Worm (Caenorhabditis elegans) whole organism, young adult: Measurements from ENCODE around the gene C13F10.5.

Experiments
- F37B4.10 ChIP-seq: fragments of 200-800 bp; sonication (Bioruptor generic); IDR thresholded peaks from 2 replicates; pipeline ENCODE4 v1.3.6; 2022; ENCODE audit warnings: missing genetic modification characterization, missing compliant biosample characterization
- F49E8.2 ChIP-seq: sonication (generic microtip); optimal IDR thresholded peaks from 3 replicates; lab custom pipeline; 2017; ENCODE audit warnings: missing genetic modification characterization, mild to moderate bottlenecking, missing compliant biosample characterization, antibody characterized with exemption, moderate library complexity; ENCODE audit not compliant: insufficient read depth
- F52B5.7 ChIP-seq: sonication (generic microtip); optimal IDR thresholded peaks from 2 replicates; lab custom pipeline; 2016; ENCODE audit warnings: mild to moderate bottlenecking, missing genetic modification characterization, missing compliant biosample characterization
- K11D2.4 ChIP-seq: fragments of 200-800 bp; sonication (Bioruptor generic); IDR thresholded peaks from 2 replicates; pipeline ENCODE4 v1.3.6; 2022; ENCODE audit warnings: missing genetic modification reagents, missing genetic modification characterization, missing compliant biosample characterization
- T07F8.4 ChIP-seq: sonication (generic microtip); optimal IDR thresholded peaks from 2 replicates; lab custom pipeline; 2016; ENCODE audit warnings: mild to moderate bottlenecking, missing genetic modification characterization, moderate library complexity, missing compliant biosample characterization
- Y56A3A.18 ChIP-seq: fragments of 200-800 bp; sonication (Bioruptor generic); IDR thresholded peaks from 2 replicates; pipeline ENCODE4 v1.3.6; 2022; ENCODE audit warnings: missing genetic modification reagents, missing genetic modification characterization, missing compliant biosample characterization
- Y67H2A.10 ChIP-seq: fragments of 200-800 bp; sonication (Bioruptor generic); conservative IDR thresholded peaks from 2 replicates; pipeline ENCODE4 v1.3.6; 2022; ENCODE audit warnings: missing genetic modification reagents, missing genetic modification characterization, missing compliant biosample characterization
- attf-5 ChIP-seq: fragments of 200-800 bp; sonication (Bioruptor generic); optimal IDR thresholded peaks from 2 replicates; lab custom pipeline; 2018; ENCODE audit warnings: mild to moderate bottlenecking, missing genetic modification characterization, missing compliant biosample characterization
- cebp-1 ChIP-seq, 2 experiments: fragments of 200-800 bp in 1 of 2; sonication (Bioruptor generic) in 1 of 2; sonication (generic microtip) in 1 of 2; IDR thresholded peaks in 1 of 2; optimal IDR thresholded peaks in 1 of 2; 2 replicates each; pipeline versions ENCODE4 v1.3.6 to Lab custom; 2017 to 2022; ENCODE audit warnings: missing compliant biosample characterization in 2 of 2, missing genetic modification characterization in 2 of 2, mild to moderate bottlenecking in 1 of 2, missing genetic modification reagents in 1 of 2, moderate library complexity in 1 of 2
- cebp-2 ChIP-seq: fragments of 200-800 bp; sonication (Bioruptor generic); IDR thresholded peaks from 2 replicates; pipeline ENCODE4 v1.3.6; 2022; ENCODE audit warnings: missing genetic modification characterization, missing compliant biosample characterization
- ceh-58 ChIP-seq: fragments of 200-800 bp; sonication (Bioruptor generic); IDR thresholded peaks from 2 replicates; pipeline ENCODE4 v1.3.6; 2022; ENCODE audit warnings: missing genetic modification characterization, missing compliant biosample characterization
- ets-4 ChIP-seq: fragments of 200-800 bp; sonication (Bioruptor generic); optimal IDR thresholded peaks from 2 replicates; lab custom pipeline; 2018; ENCODE audit warnings: mild to moderate bottlenecking, missing genetic modification characterization, missing compliant biosample characterization
- him-1 ChIP-seq: sonication (generic microtip); optimal IDR thresholded peaks from 2 replicates; lab custom pipeline; 2016; ENCODE audit warnings: missing genotype, missing genetic modification reagents, missing genetic modification characterization, missing compliant biosample characterization
- hlh-12 ChIP-seq: sonication (generic microtip); optimal IDR thresholded peaks from 2 replicates; lab custom pipeline; 2016; ENCODE audit warnings: missing genetic modification characterization, missing compliant biosample characterization
- hmg-1.2 ChIP-seq: fragments of 200-800 bp; sonication (Bioruptor generic); IDR thresholded peaks from 2 replicates; pipeline ENCODE4 v1.3.6; 2022; ENCODE audit warnings: missing genetic modification reagents, missing genetic modification characterization, missing compliant biosample characterization
- lin-35 ChIP-seq, 3 experiments: fragments of 150-350 bp in 2 of 3; sonication (generic microtip) in 1 of 3; optimal IDR thresholded peaks; 2 replicates each; lab custom pipeline; 2014 to 2018; ENCODE audit warnings: missing biosample characterization in 3 of 3, missing genetic modification characterization in 3 of 3, missing genetic modification reagents in 3 of 3
- lsl-1 ChIP-seq: fragments of 200-800 bp; sonication (Bioruptor generic); optimal IDR thresholded peaks from 2 replicates; lab custom pipeline; 2018; ENCODE audit warnings: mild to moderate bottlenecking, missing genetic modification characterization, moderate library complexity, missing compliant biosample characterization
- madf-10 ChIP-seq: sonication (generic microtip); optimal IDR thresholded peaks from 2 replicates; lab custom pipeline; 2016; ENCODE audit warnings: mild to moderate bottlenecking, missing genetic modification characterization, missing compliant biosample characterization
- madf-3 ChIP-seq: fragments of 200-800 bp; sonication (Bioruptor generic); IDR thresholded peaks from 2 replicates; pipeline ENCODE4 v1.3.6; 2022; ENCODE audit warnings: missing genetic modification reagents, missing genetic modification characterization, missing compliant biosample characterization
- madf-6 ChIP-seq: fragments of 200-800 bp; sonication (Bioruptor generic); IDR thresholded peaks from 2 replicates; pipeline ENCODE4 v1.3.6; 2022; ENCODE audit warnings: missing genetic modification reagents, missing genetic modification characterization, missing compliant biosample characterization
- mxl-1 ChIP-seq: sonication (generic microtip); optimal IDR thresholded peaks from 2 replicates; lab custom pipeline; 2016; ENCODE audit warnings: missing genetic modification characterization, missing compliant biosample characterization
- nfya-1 ChIP-seq: sonication (generic microtip); optimal IDR thresholded peaks from 2 replicates; lab custom pipeline; 2017; ENCODE audit warnings: antibody characterized with exemption, missing compliant biosample characterization, missing genetic modification characterization, borderline replicate concordance; ENCODE audit not compliant: insufficient read depth
- nfyb-1 ChIP-seq: fragments of 200-800 bp; sonication (Bioruptor generic); IDR thresholded peaks from 2 replicates; pipeline ENCODE4 v1.3.6; 2022; ENCODE audit warnings: missing genetic modification reagents, missing genetic modification characterization, missing compliant biosample characterization
- nhr-120 ChIP-seq: fragments of 200-800 bp; sonication (Bioruptor generic); IDR thresholded peaks from 2 replicates; pipeline ENCODE4 v1.3.6; 2022; ENCODE audit warnings: missing genetic modification characterization, missing compliant biosample characterization
- nhr-179 ChIP-seq: sonication (generic microtip); optimal IDR thresholded peaks from 2 replicates; lab custom pipeline; 2016; ENCODE audit warnings: mild to moderate bottlenecking, missing genetic modification characterization, missing compliant biosample characterization
- nhr-27 ChIP-seq: fragments of 200-800 bp; sonication (Bioruptor generic); optimal IDR thresholded peaks from 2 replicates; lab custom pipeline; 2018; ENCODE audit warnings: mild to moderate bottlenecking, missing genetic modification characterization, moderate library complexity, missing compliant biosample characterization
- rcor-1 ChIP-seq: fragments of 200-800 bp; sonication (Bioruptor generic); IDR thresholded peaks from 2 replicates; pipeline ENCODE4 v1.3.6; 2022; ENCODE audit warnings: missing genetic modification reagents, missing genetic modification characterization, missing compliant biosample characterization
- sdz-38 ChIP-seq: sonication (generic microtip); optimal IDR thresholded peaks from 2 replicates; lab custom pipeline; 2016; ENCODE audit warnings: missing genotype, missing genetic modification characterization, missing compliant biosample characterization
- snpc-3.4 ChIP-seq: sonication (generic microtip); optimal IDR thresholded peaks from 2 replicates; lab custom pipeline; 2017; ENCODE audit warnings: missing genetic modification characterization, mild to moderate bottlenecking, missing compliant biosample characterization, antibody characterized with exemption, moderate library complexity, missing genotype, missing genetic modification reagents
- unc-130 ChIP-seq: sonication (generic microtip); optimal IDR thresholded peaks from 2 replicates; lab custom pipeline; 2016; ENCODE audit warnings: missing genetic modification reagents, missing genetic modification characterization, missing compliant biosample characterization
- zfh-2 ChIP-seq: fragments of 200-800 bp; sonication (Bioruptor generic); conservative IDR thresholded peaks from 2 replicates; pipeline ENCODE4 v1.3.6; 2022; ENCODE audit warnings: missing genetic modification reagents, missing genetic modification characterization, missing compliant biosample characterization
- ztf-18 ChIP-seq: sonication (generic microtip); optimal IDR thresholded peaks from 2 replicates; lab custom pipeline; 2016; ENCODE audit warnings: missing genotype, mild to moderate bottlenecking, missing genetic modification characterization, missing compliant biosample characterization

C13F10.5 gene

ce11 chrV:7224947-7225346 is 6.1 kb upstream of the C13F10.5 start, which contains the start of gene fkb-3:
fkb-3 (plus strand) TSS chrV:7225223.
- TF ChIP-seq lsl-1 (GFP tag; lab: Kevin White, UChicago) (no peak), hlh-12 (tag; lab: Kevin White, UChicago) (no peak), nfya-1 (no peak), nhr-120 (GFP tag; lab: Robert Waterston, UW) (no peak), lin-35 (GFP tag; optimal IDR thresholded peaks at IDR 0.05; lab: Kevin White, UChicago) (no peak), F52B5.7 (tag; lab: Kevin White, UChicago) (no peak), F49E8.2 (no peak), nhr-179 (tag; lab: Kevin White, UChicago) (no peak), hmg-1.2 (GFP tag; lab: Robert Waterston, UW) (no peak), ceh-58 (no peak), F37B4.10 (GFP tag; lab: Robert Waterston, UW) (no peak), nhr-27 (no peak), Y56A3A.18 (GFP tag; lab: Robert Waterston, UW) (no peak)

ce11 chrV:7224353-7224752 is 5.5 kb upstream of the C13F10.5 start:
- TF ChIP-seq ets-4 (GFP tag; lab: Kevin White, UChicago) (no peak), F37B4.10 (GFP tag; lab: Robert Waterston, UW) (no peak)

ce11 chrV:7223941-7224340 is 5.1 kb upstream of the C13F10.5 start, which contains the start of gene C13F10.1:
C13F10.1 (plus strand) TSS chrV:7224078.
- TF ChIP-seq cebp-1 (GFP tag; IDR thresholded peaks at IDR 0.05; lab: Robert Waterston, UW): no peak
- TF ChIP-seq cebp-1 (tag; optimal IDR thresholded peaks at IDR 0.05; lab: Kevin White, UChicago): peak; percentile 39
- 0 out of 2 replicates have a peak, but pooled peaks have one; percentile 17 for TF ChIP-seq rcor-1 (GFP tag; lab: Robert Waterston, UW)
- TF ChIP-seq zfh-2 (GFP tag; lab: Robert Waterston, UW): 0 out of 2 replicates have a peak, but pooled peaks have one; percentile 15
- TF ChIP-seq mxl-1 (tag; lab: Kevin White, UChicago): no peak
- TF ChIP-seq, all 124 proteins: peak for 3

- TF ChIP-seq madf-10 (no peak), T07F8.4 (tag; lab: Kevin White, UChicago) (no peak), snpc-3.4 (tag; lab: Kevin White, UChicago) (no peak), nfyb-1 (GFP tag; lab: Robert Waterston, UW) (no peak), unc-130 (no peak), lsl-1 (GFP tag; lab: Kevin White, UChicago) (no peak), him-1 (no peak), K11D2.4 (no peak), sdz-38 (tag; lab: Kevin White, UChicago) (no peak)
Measured at ce11 chrV:7223152-7223551, 4.3 kb upstream of the C13F10.5 start, which contains the start of gene C13F10.7. C13F10.7 (minus strand) TSS chrV:7223252.

ce11 chrV:7220973-7221519 is 2.2 kb upstream of the C13F10.5 start, which contains the start of the genes C13F10.8, C13F10.6 and kxd-1:
C13F10.8 (minus strand) TSS chrV:7221023.
C13F10.6 (minus strand) TSS chrV:7221039.
kxd-1 (plus strand) TSS chrV:7221469.
- no peak for TF ChIP-seq Y67H2A.10
- 0 out of 2 replicates have a peak, but pooled peaks have one; percentile 70 for TF ChIP-seq madf-3 (GFP tag; lab: Robert Waterston, UW)
- TF ChIP-seq ztf-18 (tag; lab: Kevin White, UChicago): peak; percentile 40
- TF ChIP-seq madf-6 (GFP tag; lab: Robert Waterston, UW): peak; percentile 19; the same call in 1 of the 2 replicates
- no peak for TF ChIP-seq cebp-1 (GFP tag; IDR thresholded peaks at IDR 0.05; lab: Robert Waterston, UW)
- peak; percentile 38 for TF ChIP-seq cebp-1 (tag; optimal IDR thresholded peaks at IDR 0.05; lab: Kevin White, UChicago)
- TF ChIP-seq cebp-2 (GFP tag; lab: Robert Waterston, UW): no peak
- TF ChIP-seq attf-5 (GFP tag; lab: Kevin White, UChicago): peak; percentile 5
